Fruit fly (Drosophila melanogaster) whole organism, embryonic: ENCODE data around the gene Sik2.

Source experiments
- Ada2b ChIP-seq: fragments of 200-800 bp; sonication (Bioruptor generic); IDR thresholded peaks from 2 replicates; pipeline ENCODE4 v1.3.6; 2022; ENCODE audit warnings: missing biosample characterization, missing genetic modification characterization
- BtbVII ChIP-seq: fragments of 200-800 bp; sonication (Bioruptor generic); optimal IDR thresholded peaks from 3 replicates; lab custom pipeline; 2017; ENCODE audit warnings: missing biosample characterization, mild to moderate bottlenecking, missing genetic modification characterization
- CG10267 ChIP-seq: fragments of 200-800 bp; sonication (Bioruptor generic); optimal IDR thresholded peaks from 2 replicates; lab custom pipeline; 2018; ENCODE audit warnings: missing biosample characterization, mild to moderate bottlenecking, missing genetic modification characterization, moderate library complexity
- CG10321 ChIP-seq: fragments of 200-800 bp; sonication (Bioruptor generic); IDR thresholded peaks from 2 replicates; pipeline ENCODE4 v1.3.6; 2022; ENCODE audit warnings: missing biosample characterization, missing genetic modification characterization
- CG10431 ChIP-seq: fragments of 200-800 bp; sonication (Bioruptor generic); optimal IDR thresholded peaks from 3 replicates; lab custom pipeline; 2018; ENCODE audit warnings: missing biosample characterization, mild to moderate bottlenecking, missing genetic modification characterization
- CG10565 ChIP-seq: fragments of 200-800 bp; sonication (Bioruptor generic); optimal IDR thresholded peaks from 3 replicates; lab custom pipeline; 2016; ENCODE audit warnings: missing biosample characterization, mild to moderate bottlenecking, missing genetic modification characterization
- CG11093 ChIP-seq: fragments of 200-800 bp; sonication (Bioruptor generic); IDR thresholded peaks from 3 replicates; pipeline ENCODE4 v1.3.6; 2022; ENCODE audit warnings: missing biosample characterization, missing genetic modification characterization
- CG11398 ChIP-seq: fragments of 200-800 bp; sonication (Bioruptor generic); optimal IDR thresholded peaks from 2 replicates; lab custom pipeline; 2016; ENCODE audit warnings: missing biosample characterization, missing genetic modification characterization
- CG11560 ChIP-seq: fragments of 200-800 bp; sonication (Bioruptor generic); IDR thresholded peaks from 3 replicates; pipeline ENCODE4 v1.3.6; 2022; ENCODE audit warnings: missing biosample characterization, missing genetic modification characterization
- CG13123 ChIP-seq: fragments of 200-800 bp; sonication (Bioruptor generic); optimal IDR thresholded peaks from 2 replicates; lab custom pipeline; 2016; ENCODE audit warnings: missing biosample characterization, missing genetic modification characterization
- CG16815 ChIP-seq: fragments of 200-800 bp; sonication (Bioruptor generic); optimal IDR thresholded peaks from 3 replicates; lab custom pipeline; 2017; ENCODE audit warnings: missing biosample characterization, mild to moderate bottlenecking, missing genetic modification characterization
- CG18011 ChIP-seq: fragments of 200-800 bp; sonication (Bioruptor generic); optimal IDR thresholded peaks from 2 replicates; lab custom pipeline; 2017; ENCODE audit warnings: missing biosample characterization, missing genetic modification characterization, mild to moderate bottlenecking, moderate library complexity, missing genotype
- CG18476 ChIP-seq: fragments of 200-800 bp; sonication (Bioruptor generic); optimal IDR thresholded peaks from 2 replicates; lab custom pipeline; 2016; ENCODE audit warnings: missing biosample characterization, mild to moderate bottlenecking, missing genetic modification characterization
- CG2889 ChIP-seq: fragments of 200-800 bp; sonication (Bioruptor generic); IDR thresholded peaks from 3 replicates; pipeline ENCODE4 v1.3.6; 2022; ENCODE audit warnings: missing biosample characterization, missing genetic modification characterization
- CG4282 ChIP-seq: fragments of 200-800 bp; sonication (Bioruptor generic); optimal IDR thresholded peaks from 2 replicates; lab custom pipeline; 2016; ENCODE audit warnings: missing biosample characterization, missing genetic modification characterization
- CG4707 ChIP-seq: fragments of 200-800 bp; sonication (Bioruptor generic); optimal IDR thresholded peaks from 2 replicates; lab custom pipeline; 2018; ENCODE audit warnings: missing biosample characterization, mild to moderate bottlenecking, missing genetic modification characterization, moderate library complexity
- CG4820 ChIP-seq: fragments of 200-800 bp; sonication (Bioruptor generic); optimal IDR thresholded peaks from 3 replicates; lab custom pipeline; 2016; ENCODE audit warnings: missing biosample characterization, missing genetic modification characterization
- CG6683 ChIP-seq: fragments of 200-800 bp; sonication (Bioruptor generic); optimal IDR thresholded peaks from 2 replicates; lab custom pipeline; 2017; ENCODE audit warnings: missing biosample characterization, mild to moderate bottlenecking, missing genetic modification characterization, missing genetic modification reagents
- CG6813 ChIP-seq: fragments of 200-800 bp; sonication (Bioruptor generic); optimal IDR thresholded peaks from 2 replicates; lab custom pipeline; 2017; ENCODE audit warnings: missing biosample characterization, missing genetic modification characterization, mild to moderate bottlenecking, moderate library complexity, missing genetic modification reagents
- CG7556 ChIP-seq: fragments of 200-800 bp; sonication (Bioruptor generic); optimal IDR thresholded peaks from 2 replicates; lab custom pipeline; 2017; ENCODE audit warnings: missing biosample characterization, mild to moderate bottlenecking, missing genetic modification characterization
- CG7745 ChIP-seq: fragments of 200-800 bp; sonication (Bioruptor generic); optimal IDR thresholded peaks from 2 replicates; lab custom pipeline; 2018; ENCODE audit warnings: missing biosample characterization, mild to moderate bottlenecking, missing genetic modification characterization, moderate library complexity
- CG7987 ChIP-seq: fragments of 200-800 bp; sonication (Bioruptor generic); optimal IDR thresholded peaks from 2 replicates; lab custom pipeline; 2018; ENCODE audit warnings: missing biosample characterization, mild to moderate bottlenecking, missing genetic modification characterization, moderate library complexity
- CG8924 ChIP-seq: fragments of 200-800 bp; optimal IDR thresholded peaks from 3 replicates; lab custom pipeline; 2019; ENCODE audit warnings: missing biosample characterization, mild to moderate bottlenecking, missing genetic modification characterization, moderate library complexity
- D19B ChIP-seq: fragments of 200-800 bp; sonication (Bioruptor generic); optimal IDR thresholded peaks from 2 replicates; lab custom pipeline; 2017; ENCODE audit warnings: missing biosample characterization, mild to moderate bottlenecking, missing genetic modification characterization
- Dfd ChIP-seq, 2 experiments: fragments of >200 bp; optimal IDR thresholded peaks; 2 replicates each; lab custom pipeline; 2017; ENCODE audit warnings: missing biosample characterization in 2 of 2, missing genetic modification characterization in 2 of 2
- Dp ChIP-seq: fragments of 200-800 bp; sonication (Bioruptor generic); optimal IDR thresholded peaks from 2 replicates; lab custom pipeline; 2018; ENCODE audit warnings: missing biosample characterization, mild to moderate bottlenecking, missing genetic modification characterization, moderate library complexity
- Gsc ChIP-seq: fragments of 200-800 bp; sonication (Bioruptor generic); IDR thresholded peaks from 2 replicates; pipeline ENCODE4 v1.3.6; 2022; ENCODE audit warnings: missing biosample characterization, missing genetic modification characterization
- HLH54F ChIP-seq: fragments of 200-800 bp; sonication (Bioruptor generic); optimal IDR thresholded peaks from 3 replicates; lab custom pipeline; 2016; ENCODE audit warnings: missing biosample characterization, missing genetic modification characterization
- HLHmδ ChIP-seq: fragments of 200-800 bp; sonication (Bioruptor generic); optimal IDR thresholded peaks from 2 replicates; lab custom pipeline; 2018; ENCODE audit warnings: missing biosample characterization, mild to moderate bottlenecking, missing genetic modification characterization, moderate library complexity
- Mrtf ChIP-seq: fragments of 200-800 bp; sonication (Bioruptor generic); IDR thresholded peaks from 3 replicates; pipeline ENCODE4 v1.3.6; 2022; ENCODE audit warnings: missing biosample characterization, missing genetic modification characterization
- Oaz ChIP-seq: fragments of 200-800 bp; sonication (Bioruptor generic); IDR thresholded peaks from 2 replicates; pipeline ENCODE4 v1.3.6; 2022; ENCODE audit warnings: missing biosample characterization, missing genetic modification characterization
- Ravus ChIP-seq: fragments of 200-800 bp; sonication (Bioruptor generic); IDR thresholded peaks from 2 replicates; pipeline ENCODE4 v1.3.6; 2022; ENCODE audit warnings: missing biosample characterization, missing genetic modification characterization
- bbx ChIP-seq: fragments of 200-800 bp; sonication (Bioruptor generic); IDR thresholded peaks from 2 replicates; pipeline ENCODE4 v1.3.6; 2022; ENCODE audit warnings: missing biosample characterization, missing genetic modification characterization; ENCODE audit not compliant: partially characterized antibody
- emc ChIP-seq: fragments of 200-800 bp; sonication (Bioruptor generic); optimal IDR thresholded peaks from 2 replicates; lab custom pipeline; 2016; ENCODE audit warnings: missing biosample characterization, missing genetic modification characterization
- exex ChIP-seq: fragments of 200-800 bp; sonication (Bioruptor generic); optimal IDR thresholded peaks from 4 replicates; lab custom pipeline; 2018; ENCODE audit warnings: missing biosample characterization, mild to moderate bottlenecking, missing genetic modification characterization, moderate library complexity
- fd64A ChIP-seq: fragments of 200-800 bp; sonication (Bioruptor generic); optimal IDR thresholded peaks from 3 replicates; lab custom pipeline; 2018; ENCODE audit warnings: missing biosample characterization, mild to moderate bottlenecking, missing genetic modification characterization
- gce ChIP-seq: fragments of 200-800 bp; sonication (Bioruptor generic); IDR thresholded peaks from 3 replicates; pipeline ENCODE4 v1.3.6; 2022; ENCODE audit warnings: missing biosample characterization, missing genetic modification characterization
- gro ChIP-seq: fragments of 200-800 bp; sonication (Bioruptor generic); optimal IDR thresholded peaks from 2 replicates; lab custom pipeline; 2016; ENCODE audit warnings: missing biosample characterization, missing genetic modification characterization
- jing ChIP-seq: fragments of 200-800 bp; sonication (Bioruptor generic); optimal IDR thresholded peaks from 2 replicates; lab custom pipeline; 2018; ENCODE audit warnings: missing biosample characterization, mild to moderate bottlenecking, missing genetic modification characterization
- nau ChIP-seq: fragments of 200-800 bp; sonication (Bioruptor generic); optimal IDR thresholded peaks from 3 replicates; lab custom pipeline; 2017; ENCODE audit warnings: missing biosample characterization, mild to moderate bottlenecking, missing genetic modification characterization, missing genetic modification reagents
- pfk ChIP-seq: fragments of 200-800 bp; sonication (Bioruptor generic); optimal IDR thresholded peaks from 2 replicates; lab custom pipeline; 2018; ENCODE audit warnings: missing biosample characterization, mild to moderate bottlenecking, missing genetic modification characterization, moderate library complexity
- rib ChIP-seq: fragments of 200-800 bp; sonication (Bioruptor generic); IDR thresholded peaks from 2 replicates; pipeline ENCODE4 v1.3.6; 2022; ENCODE audit warnings: missing biosample characterization, missing genetic modification characterization
- sd ChIP-seq: fragments of 200-800 bp; sonication (Bioruptor generic); optimal IDR thresholded peaks from 3 replicates; lab custom pipeline; 2018; ENCODE audit warnings: missing biosample characterization, mild to moderate bottlenecking, missing genetic modification characterization, moderate library complexity
- slp2 ChIP-seq: fragments of 200-800 bp; sonication (Bioruptor generic); optimal IDR thresholded peaks from 2 replicates; lab custom pipeline; 2016; ENCODE audit warnings: missing biosample characterization, missing genetic modification characterization
- so ChIP-seq: fragments of 200-800 bp; sonication (Bioruptor generic); IDR thresholded peaks from 3 replicates; pipeline ENCODE4 v1.3.6; 2022; ENCODE audit warnings: missing biosample characterization, missing genetic modification characterization
- unc-4 ChIP-seq: fragments of 200-800 bp; sonication (Bioruptor generic); IDR thresholded peaks from 2 replicates; pipeline ENCODE4 v1.3.6; 2022; ENCODE audit warnings: missing biosample characterization, missing genetic modification characterization; ENCODE audit not compliant: partially characterized antibody
- unpg ChIP-seq: fragments of 200-800 bp; sonication (Bioruptor generic); optimal IDR thresholded peaks from 3 replicates; lab custom pipeline; 2018; ENCODE audit warnings: missing biosample characterization, mild to moderate bottlenecking, missing genetic modification characterization, moderate library complexity
- vnd ChIP-seq: fragments of 200-800 bp; sonication (Bioruptor generic); IDR thresholded peaks from 3 replicates; pipeline ENCODE4 v1.3.6; 2022; ENCODE audit warnings: missing biosample characterization, missing genetic modification characterization; ENCODE audit not compliant: partially characterized antibody
- wor ChIP-seq: fragments of 200-800 bp; sonication (Bioruptor generic); IDR thresholded peaks from 2 replicates; pipeline ENCODE4 v1.3.6; 2022; ENCODE audit warnings: missing biosample characterization, missing genetic modification characterization

Sik2 gene

dm6 chrX:2041312-2041918 is 20.3 kb downstream of the Sik2 start, which contains the start of gene CG4313 (continued):
- TF ChIP-seq CG8924 (tag; lab: Kevin White, UChicago) (peak; percentile 70), Ada2b (GFP tag; lab: Robert Waterston, UW) (peak; percentile 51), CG16815 (GFP tag; lab: Kevin White, UChicago) (peak; percentile 40), CG11560 (tag; lab: Robert Waterston, UW) (peak; percentile 64; the same call in 2 of the 3 replicates), CG10321 (GFP tag; lab: Robert Waterston, UW) (no peak), Dfd (GFP tag; optimal IDR thresholded peaks at IDR 0.05; lab: Kevin White, UChicago) (no peak), CG10565 (GFP tag; lab: Kevin White, UChicago) (no peak), CG4820 (GFP tag; lab: Kevin White, UChicago) (peak; percentile 65), unpg (GFP tag; lab: Kevin White, UChicago) (peak; percentile 57), CG2889 (GFP tag; lab: Robert Waterston, UW) (0 out of 3 replicates have a peak, but pooled peaks have one; percentile 44), CG4707 (GFP tag; lab: Kevin White, UChicago) (peak; percentile 31), CG6683 (GFP tag; lab: Kevin White, UChicago) (no peak), Gsc (no peak), CG10267 (tag; lab: Kevin White, UChicago) (peak; percentile 57), emc (GFP tag; lab: Kevin White, UChicago) (peak; percentile 31), gro (GFP tag; lab: Kevin White, UChicago) (peak; percentile 60), Ravus (no peak), D19B (GFP tag; lab: Kevin White, UChicago) (peak; percentile 35), HLHmδ (GFP tag; lab: Kevin White, UChicago) (no peak), HLH54F (GFP tag; lab: Kevin White, UChicago) (peak; percentile 75), CG7556 (GFP tag; lab: Kevin White, UChicago) (peak; percentile 56), vnd (GFP tag; lab: Robert Waterston, UW) (peak; percentile 91), BtbVII (GFP tag; lab: Kevin White, UChicago) (peak; percentile 52), pfk (GFP tag; lab: Kevin White, UChicago) (no peak), CG7987 (peak; percentile 20), sd (tag; lab: Kevin White, UChicago) (peak; percentile 4), so (GFP tag; lab: Robert Waterston, UW) (0 out of 3 replicates have a peak, but pooled peaks have one; percentile 26), CG11093 (GFP tag; lab: Robert Waterston, UW) (no peak), rib (GFP tag; lab: Robert Waterston, UW) (no peak), CG18011 (peak; percentile 53), bbx (GFP tag; lab: Robert Waterston, UW) (peak; percentile 80), exex (tag; lab: Kevin White, UChicago) (no peak), CG4282 (GFP tag; lab: Kevin White, UChicago) (no peak), CG18476 (GFP tag; lab: Kevin White, UChicago) (peak; percentile 45), jing (GFP tag; lab: Kevin White, UChicago) (no peak), CG11398 (peak; percentile 71), nau (peak; percentile 6), Dp (no peak), slp2 (GFP tag; lab: Kevin White, UChicago) (peak; percentile 60), gce (0 out of 3 replicates have a peak, but pooled peaks have one; percentile 30), unc-4 (GFP tag; lab: Robert Waterston, UW) (peak; percentile 86), CG6813 (no peak), Mrtf (GFP tag; lab: Robert Waterston, UW) (peak; percentile 61; the same call in 2 of the 3 replicates), fd64A (no peak), Oaz (GFP tag; lab: Robert Waterston, UW) (peak; percentile 53; the same call in 1 of the 2 replicates), wor (GFP tag; lab: Robert Waterston, UW) (peak; percentile 11; the same call in 1 of the 2 replicates), CG7745 (tag; lab: Kevin White, UChicago) (no peak), CG10431 (GFP tag; lab: Kevin White, UChicago) (no peak), CG13123 (no peak)
